Worm (Caenorhabditis elegans) whole organism, midembryonic: ENCODE data around the gene F53F4.2.
A peak's percentile ranks its signal among the peaks of the same experiment; 100 is the strongest.

Experiments used
- T22C8.4 ChIP-seq: fragments of 200-800 bp; sonication (Bioruptor generic); IDR thresholded peaks from 2 replicates; pipeline ENCODE4 v1.3.6; 2022; ENCODE audit warnings: missing genetic modification characterization, missing compliant biosample characterization
- cog-1 ChIP-seq: sonication (generic microtip); optimal IDR thresholded peaks from 2 replicates; lab custom pipeline; 2016; ENCODE audit warnings: missing genetic modification characterization, missing compliant biosample characterization
- flt-1 ChIP-seq: fragments of 200-800 bp; sonication (Bioruptor generic); IDR thresholded peaks from 2 replicates; pipeline ENCODE4 v1.3.6; 2022; ENCODE audit warnings: missing genetic modification characterization, missing compliant biosample characterization
- klf-2 ChIP-seq: fragments of 200-800 bp; sonication (Bioruptor generic); conservative IDR thresholded peaks from 2 replicates; pipeline ENCODE4 v1.3.6; 2022; ENCODE audit warnings: missing genetic modification reagents, missing genetic modification characterization, missing compliant biosample characterization
- med-1 ChIP-seq: sonication (generic microtip); optimal IDR thresholded peaks from 2 replicates; lab custom pipeline; 2017; ENCODE audit warnings: missing genetic modification characterization, mild to moderate bottlenecking, missing compliant biosample characterization, antibody characterized with exemption, missing genetic modification reagents; ENCODE audit not compliant: insufficient read depth
- ref-1 ChIP-seq: fragments of 200-800 bp; sonication (Bioruptor generic); conservative IDR thresholded peaks from 2 replicates; pipeline ENCODE4 v1.3.6; 2022; ENCODE audit warnings: missing genetic modification reagents, missing genetic modification characterization, missing compliant biosample characterization
- tab-1 ChIP-seq: fragments of 200-800 bp; sonication (Bioruptor generic); IDR thresholded peaks from 2 replicates; pipeline ENCODE4 v1.3.6; 2022; ENCODE audit warnings: missing genetic modification characterization, missing compliant biosample characterization
- ztf-23 ChIP-seq: fragments of 200-800 bp; sonication (Bioruptor generic); IDR thresholded peaks from 2 replicates; pipeline ENCODE4 v1.3.6; 2022; ENCODE audit warnings: missing genetic modification reagents, missing genetic modification characterization, missing compliant biosample characterization
- ztf-29 ChIP-seq: fragments of 200-800 bp; sonication (Bioruptor generic); IDR thresholded peaks from 2 replicates; pipeline ENCODE4 v1.3.6; 2022; ENCODE audit warnings: missing genetic modification reagents, missing genetic modification characterization, missing compliant biosample characterization

Gene F53F4.2

ce11 chrV:13591504-13592174 lies 2.2 kb upstream of the F53F4.2 start, which contains the start of gene tbcb-1:
TSS of gene tbcb-1 (plus strand) at chrV:13592124.
- TF ChIP-seq med-1: no peak
- TF ChIP-seq ztf-23 (GFP tag; lab: Robert Waterston, UW): no peak
- TF ChIP-seq cog-1 (tag; lab: Kevin White, UChicago): no peak

- TF ChIP-seq ref-1 (GFP tag; lab: Robert Waterston, UW) (no peak), tab-1 (no peak), klf-2 (no peak), cog-1 (tag; lab: Kevin White, UChicago) (no peak), T22C8.4 (no peak), flt-1 (GFP tag; lab: Robert Waterston, UW) (no peak), med-1 (no peak), ztf-29 (GFP tag; lab: Robert Waterston, UW) (no peak)
These were observed 1.5 kb downstream of the F53F4.2 start, which contains the start of gene F53F4.17 for ce11 chrV:13587902-13588301. TSS of gene F53F4.17 (plus strand) at chrV:13588202.

ce11 chrV:13584484-13584883 lies 4.9 kb downstream of the F53F4.2 start, which contains the start of gene F53F4.1:
TSS of gene F53F4.1 (plus strand) at chrV:13584784.
- TF ChIP-seq ztf-29 (GFP tag; lab: Robert Waterston, UW) (no peak), ref-1 (GFP tag; lab: Robert Waterston, UW) (no peak), flt-1 (GFP tag; lab: Robert Waterston, UW) (no peak)

- no peak for TF ChIP-seq med-1
- no peak for TF ChIP-seq ztf-23 (GFP tag; lab: Robert Waterston, UW)
- TF ChIP-seq ref-1 (GFP tag; lab: Robert Waterston, UW): no peak
- no peak for TF ChIP-seq tab-1
- no peak for TF ChIP-seq klf-2
- TF ChIP-seq cog-1 (tag; lab: Kevin White, UChicago): no peak
- no peak for TF ChIP-seq ztf-29 (GFP tag; lab: Robert Waterston, UW)
- TF ChIP-seq flt-1 (GFP tag; lab: Robert Waterston, UW): no peak
- no peak for TF ChIP-seq T22C8.4
These were observed 8.7 kb downstream of the F53F4.2 start, which contains the start of gene C50B8.5 for ce11 chrV:13580696-13581095. TSS of gene C50B8.5 (plus strand) at chrV:13580968.

- TF ChIP-seq ref-1 (GFP tag; lab: Robert Waterston, UW) (no peak), cog-1 (tag; lab: Kevin White, UChicago) (no peak), T22C8.4 (no peak), med-1 (no peak), ztf-29 (GFP tag; lab: Robert Waterston, UW) (no peak), klf-2 (no peak), ztf-23 (GFP tag; lab: Robert Waterston, UW) (no peak), tab-1 (no peak), flt-1 (GFP tag; lab: Robert Waterston, UW) (no peak)
These were observed 10.8 kb downstream of the F53F4.2 start, which contains the start of gene C50B8.6 for ce11 chrV:13578637-13579036. TSS of gene C50B8.6 (plus strand) at chrV:13578972.

ce11 chrV:13577463-13577862 lies 11.9 kb downstream of the F53F4.2 start:
- TF ChIP-seq klf-2 (no peak), flt-1 (GFP tag; lab: Robert Waterston, UW) (no peak), ref-1 (GFP tag; lab: Robert Waterston, UW) (no peak), T22C8.4 (no peak), tab-1 (no peak), ztf-23 (GFP tag; lab: Robert Waterston, UW) (no peak), med-1 (no peak)

- TF ChIP-seq ztf-23 (GFP tag; lab: Robert Waterston, UW) (no peak), tab-1 (no peak), klf-2 (no peak), cog-1 (tag; lab: Kevin White, UChicago) (no peak), ztf-29 (GFP tag; lab: Robert Waterston, UW) (no peak)
These were observed 12.6 kb downstream of the F53F4.2 start for ce11 chrV:13576828-13577227.

- no peak for TF ChIP-seq cog-1 (tag; lab: Kevin White, UChicago)
- no peak for TF ChIP-seq ref-1 (GFP tag; lab: Robert Waterston, UW)
- no peak for TF ChIP-seq med-1
- peak; percentile 43; the same call in 1 of the 2 replicates for TF ChIP-seq ztf-23 (GFP tag; lab: Robert Waterston, UW)
- TF ChIP-seq flt-1 (GFP tag; lab: Robert Waterston, UW): no peak
- no peak for TF ChIP-seq tab-1
These were observed 13.5 kb downstream of the F53F4.2 start for ce11 chrV:13575866-13576265.

ce11 chrV:13571714-13572258 lies 17.6 kb downstream of the F53F4.2 start, which contains the start of gene C50B8.4:
TSS of gene C50B8.4 (plus strand) at chrV:13572012.
- no peak for TF ChIP-seq flt-1 (GFP tag; lab: Robert Waterston, UW)
- TF ChIP-seq tab-1: no peak
- no peak for TF ChIP-seq ztf-23 (GFP tag; lab: Robert Waterston, UW)
- no peak for TF ChIP-seq ref-1 (GFP tag; lab: Robert Waterston, UW)
- no peak for TF ChIP-seq cog-1 (tag; lab: Kevin White, UChicago)
- TF ChIP-seq klf-2: no peak
- no peak for TF ChIP-seq T22C8.4

- no peak for TF ChIP-seq cog-1 (tag; lab: Kevin White, UChicago)
These were observed 20.9 kb downstream of the F53F4.2 start, which contains the start of the genes nuaf-1 and bir-2 for ce11 chrV:13568533-13568932. TSS of gene nuaf-1 (minus strand) at chrV:13568630. TSS of gene bir-2 (plus strand) at chrV:13568850.

ce11 chrV:13566967-13567366 lies 22.4 kb downstream of the F53F4.2 start:
- TF ChIP-seq cog-1 (tag; lab: Kevin White, UChicago): no peak
- no peak for TF ChIP-seq T22C8.4
- no peak for TF ChIP-seq klf-2
- no peak for TF ChIP-seq med-1
- TF ChIP-seq ref-1 (GFP tag; lab: Robert Waterston, UW): no peak
- TF ChIP-seq ztf-23 (GFP tag; lab: Robert Waterston, UW): no peak
- no peak for TF ChIP-seq ztf-29 (GFP tag; lab: Robert Waterston, UW)
- no peak for TF ChIP-seq flt-1 (GFP tag; lab: Robert Waterston, UW)
- no peak for TF ChIP-seq tab-1
